Fruit fly (Drosophila melanogaster): ENCODE measurements around the gene CG5961.

DNA sequence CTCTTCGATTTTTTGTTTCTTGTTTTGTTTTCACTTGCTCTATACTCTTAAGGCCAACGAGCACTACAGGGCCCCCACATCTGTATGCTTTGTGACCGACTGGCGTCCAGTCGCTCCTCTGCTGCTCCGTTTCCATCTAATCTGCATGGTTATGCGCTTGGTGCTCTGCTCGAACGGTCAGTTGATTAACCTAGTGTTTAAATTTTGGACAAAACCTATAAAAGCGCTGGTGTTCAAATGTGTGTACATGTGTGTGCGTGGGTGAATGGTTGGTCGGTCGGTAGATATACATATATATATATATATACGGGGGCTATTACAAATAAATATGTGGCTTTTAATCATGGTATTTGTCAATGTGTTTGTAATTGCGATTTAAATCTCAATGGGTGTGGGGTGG is 36.1 kb downstream of the CG5961 start:
- TF ChIP-seq Hr96 (GFP tag; optimal IDR thresholded peaks at IDR 0.05) (no peak), kay (GFP tag; ENCODE audit: borderline replicate concordance) (no peak), toe (GFP tag; optimal IDR thresholded peaks at IDR 0.05) (no peak), CG11617 (GFP tag; optimal IDR thresholded peaks at IDR 0.05) (no peak), CG33017 (tag; optimal IDR thresholded peaks at IDR 0.05) (no peak), bab1 (GFP tag; optimal IDR thresholded peaks at IDR 0.05) (no peak), CG7101 (tag; optimal IDR thresholded peaks at IDR 0.05) (no peak), cnc (optimal IDR thresholded peaks at IDR 0.05) (no peak)

All from whole organism, adult.